Fruit fly (Drosophila melanogaster) whole organism, embryonic: ENCODE measurements around the gene Taf8.
A peak's percentile ranks its signal among the peaks of the same experiment; 100 is the strongest.

Experiments
- Adf1 ChIP-seq: fragments of 200-800 bp; sonication (Bioruptor generic); IDR thresholded peaks from 2 replicates; pipeline ENCODE4 v1.3.6; 2022; ENCODE audit warnings: missing biosample characterization, missing genetic modification characterization
- Aef1 ChIP-seq: fragments of 200-800 bp; sonication (Bioruptor generic); IDR thresholded peaks from 3 replicates; pipeline ENCODE4 v1.3.6; 2022; ENCODE audit warnings: missing biosample characterization, missing genetic modification characterization
- CG10267 ChIP-seq: fragments of 200-800 bp; sonication (Bioruptor generic); optimal IDR thresholded peaks from 2 replicates; lab custom pipeline; 2018; ENCODE audit warnings: missing biosample characterization, mild to moderate bottlenecking, missing genetic modification characterization, moderate library complexity
- CG12071 ChIP-seq: fragments of 200-800 bp; sonication (Bioruptor generic); optimal IDR thresholded peaks from 3 replicates; lab custom pipeline; 2018; ENCODE audit warnings: missing biosample characterization, mild to moderate bottlenecking, missing genetic modification characterization
- CG12769 ChIP-seq: fragments of 200-800 bp; sonication (Bioruptor generic); optimal IDR thresholded peaks from 2 replicates; lab custom pipeline; 2019; ENCODE audit warnings: missing biosample characterization, mild to moderate bottlenecking, missing genetic modification characterization, moderate library complexity
- CG12942 ChIP-seq: fragments of 200-800 bp; sonication (Bioruptor generic); optimal IDR thresholded peaks from 3 replicates; lab custom pipeline; 2016; ENCODE audit warnings: missing biosample characterization, missing genetic modification characterization
- CG13287 ChIP-seq: fragments of 200-800 bp; sonication (Bioruptor generic); IDR thresholded peaks from 2 replicates; pipeline ENCODE4 v1.3.6; 2022; ENCODE audit warnings: missing biosample characterization, missing genetic modification characterization; ENCODE audit not compliant: partially characterized antibody
- CG14014 ChIP-seq: fragments of 200-800 bp; sonication (Bioruptor generic); IDR thresholded peaks from 2 replicates; pipeline ENCODE4 v1.3.6; 2022; ENCODE audit warnings: missing biosample characterization, missing genetic modification characterization
- CG17361 ChIP-seq: fragments of 200-800 bp; sonication (Bioruptor generic); IDR thresholded peaks from 3 replicates; pipeline ENCODE4 v1.3.6; 2022; ENCODE audit warnings: missing biosample characterization, missing genetic modification characterization
- CG2199 ChIP-seq: fragments of 200-800 bp; sonication (Bioruptor generic); IDR thresholded peaks from 3 replicates; pipeline ENCODE4 v1.3.6; 2022; ENCODE audit warnings: missing biosample characterization, missing genetic modification characterization
- CG30020 ChIP-seq: fragments of 200-800 bp; optimal IDR thresholded peaks from 2 replicates; lab custom pipeline; 2019; ENCODE audit warnings: missing biosample characterization, mild to moderate bottlenecking, missing genetic modification characterization, moderate library complexity
- CG3065 ChIP-seq: fragments of 200-800 bp; sonication (Bioruptor generic); optimal IDR thresholded peaks from 2 replicates; lab custom pipeline; 2016; ENCODE audit warnings: missing biosample characterization, missing genetic modification characterization
- CG4424 ChIP-seq: fragments of 200-800 bp; sonication (Bioruptor generic); optimal IDR thresholded peaks from 3 replicates; lab custom pipeline; 2016; ENCODE audit warnings: missing biosample characterization, missing genetic modification characterization
- CG4707 ChIP-seq: fragments of 200-800 bp; sonication (Bioruptor generic); optimal IDR thresholded peaks from 2 replicates; lab custom pipeline; 2018; ENCODE audit warnings: missing biosample characterization, mild to moderate bottlenecking, missing genetic modification characterization, moderate library complexity
- CG6813 ChIP-seq: fragments of 200-800 bp; sonication (Bioruptor generic); optimal IDR thresholded peaks from 2 replicates; lab custom pipeline; 2017; ENCODE audit warnings: missing biosample characterization, missing genetic modification characterization, mild to moderate bottlenecking, moderate library complexity, missing genetic modification reagents
- CG7271 ChIP-seq: fragments of 200-800 bp; sonication (Bioruptor generic); optimal IDR thresholded peaks from 2 replicates; lab custom pipeline; 2018; ENCODE audit warnings: missing biosample characterization, mild to moderate bottlenecking, missing genetic modification characterization, moderate library complexity
- CG9817 ChIP-seq: fragments of 200-800 bp; sonication (Bioruptor generic); optimal IDR thresholded peaks from 2 replicates; lab custom pipeline; 2018; ENCODE audit warnings: missing biosample characterization, mild to moderate bottlenecking, missing genetic modification characterization, moderate library complexity
- Dad ChIP-seq: fragments of 200-800 bp; sonication (Bioruptor generic); optimal IDR thresholded peaks from 3 replicates; lab custom pipeline; 2016; ENCODE audit warnings: missing biosample characterization, missing genetic modification characterization
- Dbx ChIP-seq: fragments of 200-800 bp; sonication (Bioruptor generic); IDR thresholded peaks from 3 replicates; pipeline ENCODE4 v1.3.6; 2022; ENCODE audit warnings: missing biosample characterization, missing genetic modification characterization
- Doc2 ChIP-seq: fragments of 200-800 bp; sonication (Bioruptor generic); IDR thresholded peaks from 2 replicates; pipeline ENCODE4 v1.3.6; 2022; ENCODE audit warnings: missing biosample characterization, missing genetic modification characterization
- E2f1 ChIP-seq: fragments of 200-800 bp; sonication (Bioruptor generic); IDR thresholded peaks from 2 replicates; pipeline ENCODE4 v1.3.6; 2022; ENCODE audit warnings: missing biosample characterization, missing genetic modification characterization
- Ets65A ChIP-seq: fragments of 200-800 bp; sonication (Bioruptor generic); peaks from one replicate; lab custom pipeline; 2016; ENCODE audit warnings: missing biosample characterization, missing genetic modification characterization
- Jarid2 ChIP-seq: fragments of 200-800 bp; sonication (Bioruptor generic); optimal IDR thresholded peaks from 3 replicates; lab custom pipeline; 2017; ENCODE audit warnings: mild to moderate bottlenecking, missing biosample characterization, missing genetic modification reagents, missing genetic modification characterization
- Lim3 ChIP-seq: fragments of 200-800 bp; sonication (Bioruptor generic); IDR thresholded peaks from 2 replicates; pipeline ENCODE4 v1.3.6; 2022; ENCODE audit warnings: missing biosample characterization, missing genetic modification characterization
- Lpt ChIP-seq: fragments of >200 bp; optimal IDR thresholded peaks from 2 replicates; lab custom pipeline; 2018; ENCODE audit warnings: missing biosample characterization, missing genetic modification characterization
- NFAT ChIP-seq: fragments of 200-800 bp; sonication (Bioruptor generic); IDR thresholded peaks from 2 replicates; pipeline ENCODE4 v1.3.6; 2022; ENCODE audit warnings: missing biosample characterization, missing genetic modification characterization
- Nf-YA ChIP-seq: fragments of 200-800 bp; sonication (Bioruptor generic); IDR thresholded peaks from 2 replicates; pipeline ENCODE4 v1.3.6; 2022; ENCODE audit warnings: missing biosample characterization, missing genetic modification characterization
- Nf-YB ChIP-seq: fragments of 200-800 bp; sonication (Bioruptor generic); optimal IDR thresholded peaks from 3 replicates; lab custom pipeline; 2019; ENCODE audit warnings: missing biosample characterization, mild to moderate bottlenecking, missing genetic modification characterization, moderate library complexity
- Opbp ChIP-seq: fragments of 200-800 bp; sonication (Bioruptor generic); IDR thresholded peaks from 3 replicates; pipeline ENCODE4 v1.3.6; 2022; ENCODE audit warnings: missing biosample characterization, missing genetic modification characterization; ENCODE audit not compliant: partially characterized antibody
- chif ChIP-seq, 2 experiments: fragments of 200-800 bp; sonication (Bioruptor generic); optimal IDR thresholded peaks; 3 replicates each; lab custom pipeline; 2016; ENCODE audit warnings: missing biosample characterization in 2 of 2, missing genetic modification characterization in 2 of 2
- chinmo ChIP-seq: fragments of 200-800 bp; sonication (Bioruptor generic); IDR thresholded peaks from 4 replicates; pipeline ENCODE4 v1.3.6; 2022; ENCODE audit warnings: missing biosample characterization, missing genetic modification characterization; ENCODE audit not compliant: partially characterized antibody
- ci ChIP-seq: fragments of 200-800 bp; sonication (Bioruptor generic); IDR thresholded peaks from 3 replicates; pipeline ENCODE4 v1.3.6; 2022; ENCODE audit warnings: missing biosample characterization, missing genetic modification characterization
- crol ChIP-seq: fragments of 200-800 bp; sonication (Bioruptor generic); IDR thresholded peaks from 2 replicates; pipeline ENCODE4 v1.3.6; 2022; ENCODE audit warnings: missing biosample characterization, missing genetic modification characterization
- dati ChIP-seq: fragments of 200-800 bp; sonication (Bioruptor generic); IDR thresholded peaks from 2 replicates; pipeline ENCODE4 v1.3.6; 2022; ENCODE audit warnings: missing biosample characterization, missing genetic modification characterization
- dimm ChIP-seq: fragments of 200-800 bp; sonication (Bioruptor generic); IDR thresholded peaks from 2 replicates; pipeline ENCODE4 v1.3.6; 2022; ENCODE audit warnings: missing biosample characterization, missing genetic modification characterization
- gce ChIP-seq: fragments of 200-800 bp; sonication (Bioruptor generic); IDR thresholded peaks from 3 replicates; pipeline ENCODE4 v1.3.6; 2022; ENCODE audit warnings: missing biosample characterization, missing genetic modification characterization
- hkb ChIP-seq, 2 experiments: fragments of 200-800 bp in 1 of 2; fragments of >200 bp in 1 of 2; sonication (Bioruptor generic) in 1 of 2; IDR thresholded peaks in 1 of 2; optimal IDR thresholded peaks in 1 of 2; 2 replicates each; pipeline versions ENCODE4 v1.3.6 to Lab custom; 2017 to 2022; ENCODE audit warnings: missing biosample characterization in 1 of 2, missing genetic modification characterization in 1 of 2
- shn ChIP-seq: fragments of 200-800 bp; sonication (Bioruptor generic); optimal IDR thresholded peaks from 3 replicates; lab custom pipeline; 2016; ENCODE audit warnings: missing biosample characterization, missing genetic modification characterization
- slou ChIP-seq: fragments of 200-800 bp; sonication (Bioruptor generic); optimal IDR thresholded peaks from 3 replicates; lab custom pipeline; 2016; ENCODE audit warnings: missing biosample characterization, missing genetic modification characterization
- toy ChIP-seq: fragments of 200-800 bp; sonication (Bioruptor generic); IDR thresholded peaks from 2 replicates; pipeline ENCODE4 v1.3.6; 2022; ENCODE audit warnings: missing biosample characterization, missing genetic modification characterization
- vvl ChIP-seq: fragments of 200-800 bp; sonication (Bioruptor generic); IDR thresholded peaks from 2 replicates; pipeline ENCODE4 v1.3.6; 2022; ENCODE audit warnings: missing biosample characterization, missing genetic modification characterization
- zf30C ChIP-seq: fragments of 200-800 bp; sonication (Bioruptor generic); optimal IDR thresholded peaks from 3 replicates; lab custom pipeline; 2018; ENCODE audit warnings: missing biosample characterization, mild to moderate bottlenecking, missing genetic modification characterization
- zfh1 ChIP-seq: fragments of 200-800 bp; sonication (Bioruptor generic); IDR thresholded peaks from 3 replicates; pipeline ENCODE4 v1.3.6; 2022; ENCODE audit warnings: missing biosample characterization, missing genetic modification characterization

The Taf8 gene

dm6 chrX:18084614-18085469 is 16.9 kb upstream of the Taf8 start (continued):
- TF ChIP-seq Dad (GFP tag; lab: Kevin White, UChicago) (no peak), CG4707 (GFP tag; lab: Kevin White, UChicago) (no peak), dimm (no peak), dati (GFP tag; lab: Robert Waterston, UW) (no peak), Nf-YB (no peak), slou (GFP tag; lab: Kevin White, UChicago) (no peak), CG14014 (no peak), Adf1 (GFP tag; lab: Robert Waterston, UW) (peak; percentile 32; the same call in 1 of the 2 replicates), gce (GFP tag; lab: Robert Waterston, UW) (no peak), NFAT (GFP tag; lab: Robert Waterston, UW) (no peak), chinmo (GFP tag; lab: Robert Waterston, UW) (0 out of 4 replicates have a peak, but pooled peaks have one; percentile 34), toy (GFP tag; lab: Robert Waterston, UW) (no peak), chif (GFP tag; optimal IDR thresholded peaks at IDR 0.05; lab: Kevin White, UChicago) (no peak), Ets65A (peak; percentile 22), shn (GFP tag; lab: Kevin White, UChicago) (no peak), Lpt (no peak), vvl (GFP tag; lab: Robert Waterston, UW) (no peak), CG30020 (tag; lab: Kevin White, UChicago) (no peak), CG4424 (GFP tag; lab: Kevin White, UChicago) (no peak), CG10267 (tag; lab: Kevin White, UChicago) (no peak), Doc2 (GFP tag; lab: Robert Waterston, UW) (no peak), crol (GFP tag; lab: Robert Waterston, UW) (peak; percentile 80), CG9817 (tag; lab: Kevin White, UChicago) (no peak), Opbp (0 out of 3 replicates have a peak, but pooled peaks have one; percentile 7), CG6813 (GFP tag; lab: Kevin White, UChicago) (no peak), hkb (optimal IDR thresholded peaks at IDR 0.05; lab: Kevin White, UChicago) (no peak), hkb (GFP tag; IDR thresholded peaks at IDR 0.05; lab: Robert Waterston, UW) (0 out of 2 replicates have a peak, but pooled peaks have one; percentile 27), Nf-YA (no peak), CG3065 (peak; percentile 83), CG13287 (no peak), CG2199 (peak; percentile 11; the same call in 1 of the 3 replicates), Dbx (GFP tag; lab: Robert Waterston, UW) (no peak), Aef1 (GFP tag; lab: Robert Waterston, UW) (no peak; the same call in 2 of the 3 replicates), CG12071 (GFP tag; lab: Kevin White, UChicago) (no peak), zfh1 (GFP tag; lab: Robert Waterston, UW) (peak; percentile 15; the same call in 1 of the 3 replicates), ci (GFP tag; lab: Robert Waterston, UW) (peak; percentile 15; the same call in 1 of the 3 replicates), Jarid2 (GFP tag; lab: Kevin White, UChicago) (peak; percentile 50), CG12942 (no peak), Lim3 (GFP tag; lab: Robert Waterston, UW) (no peak), zf30C (GFP tag; lab: Kevin White, UChicago) (no peak), CG12769 (peak; percentile 25), E2f1 (no peak), CG17361 (GFP tag; lab: Robert Waterston, UW) (0 out of 3 replicates have a peak, but pooled peaks have one; percentile 13), CG7271 (tag; lab: Kevin White, UChicago) (no peak)
- TF ChIP-seq, all 482 proteins: peak for 20
